Worm (Caenorhabditis elegans) whole organism, midembryonic: ENCODE measurements around the gene srlf-27.

Experiments used
- T22C8.4 ChIP-seq: fragments of 200-800 bp; sonication (Bioruptor generic); IDR thresholded peaks from 2 replicates; pipeline ENCODE4 v1.3.6; 2022; ENCODE audit warnings: missing genetic modification characterization, missing compliant biosample characterization
- cog-1 ChIP-seq: sonication (generic microtip); optimal IDR thresholded peaks from 2 replicates; lab custom pipeline; 2016; ENCODE audit warnings: missing genetic modification characterization, missing compliant biosample characterization
- flt-1 ChIP-seq: fragments of 200-800 bp; sonication (Bioruptor generic); IDR thresholded peaks from 2 replicates; pipeline ENCODE4 v1.3.6; 2022; ENCODE audit warnings: missing genetic modification characterization, missing compliant biosample characterization
- klf-2 ChIP-seq: fragments of 200-800 bp; sonication (Bioruptor generic); conservative IDR thresholded peaks from 2 replicates; pipeline ENCODE4 v1.3.6; 2022; ENCODE audit warnings: missing genetic modification reagents, missing genetic modification characterization, missing compliant biosample characterization
- med-1 ChIP-seq: sonication (generic microtip); optimal IDR thresholded peaks from 2 replicates; lab custom pipeline; 2017; ENCODE audit warnings: missing genetic modification characterization, mild to moderate bottlenecking, missing compliant biosample characterization, antibody characterized with exemption, missing genetic modification reagents; ENCODE audit not compliant: insufficient read depth
- ref-1 ChIP-seq: fragments of 200-800 bp; sonication (Bioruptor generic); conservative IDR thresholded peaks from 2 replicates; pipeline ENCODE4 v1.3.6; 2022; ENCODE audit warnings: missing genetic modification reagents, missing genetic modification characterization, missing compliant biosample characterization
- tab-1 ChIP-seq: fragments of 200-800 bp; sonication (Bioruptor generic); IDR thresholded peaks from 2 replicates; pipeline ENCODE4 v1.3.6; 2022; ENCODE audit warnings: missing genetic modification characterization, missing compliant biosample characterization
- ztf-23 ChIP-seq: fragments of 200-800 bp; sonication (Bioruptor generic); IDR thresholded peaks from 2 replicates; pipeline ENCODE4 v1.3.6; 2022; ENCODE audit warnings: missing genetic modification reagents, missing genetic modification characterization, missing compliant biosample characterization
- ztf-29 ChIP-seq: fragments of 200-800 bp; sonication (Bioruptor generic); IDR thresholded peaks from 2 replicates; pipeline ENCODE4 v1.3.6; 2022; ENCODE audit warnings: missing genetic modification reagents, missing genetic modification characterization, missing compliant biosample characterization

srlf-27 gene

ce11 chrIV:14611892-14612497 is 25.5 kb upstream of the srlf-27 start:
- no peak for TF ChIP-seq ref-1 (GFP tag; lab: Robert Waterston, UW)

ce11 chrIV:14612547-14613329 is 24.8 kb upstream of the srlf-27 start:
- no peak for TF ChIP-seq klf-2 (GFP tag; lab: Robert Waterston, UW)
- TF ChIP-seq ref-1 (GFP tag; lab: Robert Waterston, UW), result no peak
- TF ChIP-seq ztf-23 (GFP tag; lab: Robert Waterston, UW), result no peak
- no peak for TF ChIP-seq T22C8.4 (GFP tag; lab: Robert Waterston, UW)

DNA sequence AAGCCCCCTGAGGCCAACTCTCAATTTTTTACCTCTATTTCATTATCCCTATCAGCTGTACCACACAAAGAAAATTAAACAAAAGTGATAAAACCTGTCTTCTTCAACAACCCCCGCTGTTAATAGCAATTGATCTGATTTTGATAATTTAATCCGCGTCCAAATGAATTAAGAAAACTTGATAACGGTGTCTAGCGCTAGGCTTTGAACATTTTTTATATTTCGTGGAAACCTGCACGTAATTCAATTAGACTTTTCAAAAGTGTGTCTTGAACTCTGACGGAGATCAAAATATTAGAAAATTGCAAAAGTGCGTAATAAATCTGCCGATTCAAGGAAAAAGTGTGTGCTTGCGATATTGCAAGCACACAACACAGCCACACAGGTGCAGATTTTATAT is 24.1 kb upstream of the srlf-27 start:
- TF ChIP-seq med-1 (GFP tag; lab: Kevin White, UChicago) (no peak), klf-2 (GFP tag; lab: Robert Waterston, UW) (no peak), cog-1 (no peak), ztf-29 (no peak), ref-1 (GFP tag; lab: Robert Waterston, UW) (no peak), T22C8.4 (GFP tag; lab: Robert Waterston, UW) (no peak), flt-1 (GFP tag; lab: Robert Waterston, UW) (no peak), ztf-23 (GFP tag; lab: Robert Waterston, UW) (no peak), tab-1 (GFP tag; lab: Robert Waterston, UW) (no peak)

- TF ChIP-seq flt-1 (GFP tag; lab: Robert Waterston, UW), result no peak
- no peak for TF ChIP-seq ztf-29
- TF ChIP-seq klf-2 (GFP tag; lab: Robert Waterston, UW), result no peak
- TF ChIP-seq T22C8.4 (GFP tag; lab: Robert Waterston, UW), result no peak
- no peak for TF ChIP-seq med-1 (GFP tag; lab: Kevin White, UChicago)
- no peak for TF ChIP-seq ref-1 (GFP tag; lab: Robert Waterston, UW)
- TF ChIP-seq cog-1, result no peak
- no peak for TF ChIP-seq tab-1 (GFP tag; lab: Robert Waterston, UW)
- TF ChIP-seq ztf-23 (GFP tag; lab: Robert Waterston, UW), result no peak
Measured at ce11 chrIV:14614176-14614740, 23.3 kb upstream of the srlf-27 start.

DNA sequence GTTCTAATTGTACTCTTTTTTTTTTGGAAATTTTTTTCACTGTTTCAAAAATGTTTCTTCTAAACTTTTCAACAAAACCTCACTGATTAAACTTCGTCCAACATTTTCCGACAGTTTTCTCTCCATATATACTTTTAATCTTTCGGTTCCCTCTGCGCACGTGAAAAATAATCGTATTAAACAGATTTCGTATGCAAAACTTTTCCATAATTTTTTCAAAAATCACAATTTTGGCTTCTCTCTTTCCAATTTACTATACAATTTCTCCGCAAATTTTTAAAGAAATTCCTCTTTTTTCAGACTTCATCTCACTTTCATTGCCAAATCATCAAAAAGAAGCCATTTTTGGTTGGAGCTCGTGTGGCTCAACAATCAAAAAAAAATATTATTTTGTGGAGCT is 21.2 kb upstream of the srlf-27 start, which contains the start of gene dmd-6:
Gene dmd-6 (plus strand): TSS at position 301 of the 400 bp plus-strand sequence.
- TF ChIP-seq ref-1 (GFP tag; lab: Robert Waterston, UW), result no peak
- TF ChIP-seq ztf-23 (GFP tag; lab: Robert Waterston, UW), result no peak
- no peak for TF ChIP-seq med-1 (GFP tag; lab: Kevin White, UChicago)
- TF ChIP-seq T22C8.4 (GFP tag; lab: Robert Waterston, UW), result no peak
- no peak for TF ChIP-seq ztf-29
- no peak for TF ChIP-seq flt-1 (GFP tag; lab: Robert Waterston, UW)
- no peak for TF ChIP-seq cog-1
- no peak for TF ChIP-seq tab-1 (GFP tag; lab: Robert Waterston, UW)
- no peak for TF ChIP-seq klf-2 (GFP tag; lab: Robert Waterston, UW)

- no peak for TF ChIP-seq cog-1
- no peak for TF ChIP-seq ztf-23 (GFP tag; lab: Robert Waterston, UW)
- TF ChIP-seq flt-1 (GFP tag; lab: Robert Waterston, UW), result no peak
- no peak for TF ChIP-seq tab-1 (GFP tag; lab: Robert Waterston, UW)
- TF ChIP-seq ztf-29, result no peak
- TF ChIP-seq T22C8.4 (GFP tag; lab: Robert Waterston, UW), result no peak
- TF ChIP-seq klf-2 (GFP tag; lab: Robert Waterston, UW), result no peak
- TF ChIP-seq med-1 (GFP tag; lab: Kevin White, UChicago), result no peak
- TF ChIP-seq ref-1 (GFP tag; lab: Robert Waterston, UW), result no peak
Measured at ce11 chrIV:14617059-14617458, 20.5 kb upstream of the srlf-27 start.

- TF ChIP-seq ztf-29 (no peak), ztf-23 (GFP tag; lab: Robert Waterston, UW) (no peak), T22C8.4 (GFP tag; lab: Robert Waterston, UW) (no peak), ref-1 (GFP tag; lab: Robert Waterston, UW) (no peak), tab-1 (GFP tag; lab: Robert Waterston, UW) (no peak), klf-2 (GFP tag; lab: Robert Waterston, UW) (no peak), med-1 (GFP tag; lab: Kevin White, UChicago) (no peak), flt-1 (GFP tag; lab: Robert Waterston, UW) (no peak), cog-1 (no peak)
Measured at ce11 chrIV:14617498-14617897, 20.0 kb upstream of the srlf-27 start.

ce11 chrIV:14617985-14618384 is 19.5 kb upstream of the srlf-27 start:
- TF ChIP-seq cog-1, result no peak
- TF ChIP-seq ref-1 (GFP tag; lab: Robert Waterston, UW), result no peak
- TF ChIP-seq T22C8.4 (GFP tag; lab: Robert Waterston, UW), result no peak
- TF ChIP-seq tab-1 (GFP tag; lab: Robert Waterston, UW), result no peak
- TF ChIP-seq med-1 (GFP tag; lab: Kevin White, UChicago), result no peak
- TF ChIP-seq ztf-23 (GFP tag; lab: Robert Waterston, UW), result no peak
- no peak for TF ChIP-seq klf-2 (GFP tag; lab: Robert Waterston, UW)
- TF ChIP-seq flt-1 (GFP tag; lab: Robert Waterston, UW), result no peak
- TF ChIP-seq ztf-29, result no peak

DNA sequence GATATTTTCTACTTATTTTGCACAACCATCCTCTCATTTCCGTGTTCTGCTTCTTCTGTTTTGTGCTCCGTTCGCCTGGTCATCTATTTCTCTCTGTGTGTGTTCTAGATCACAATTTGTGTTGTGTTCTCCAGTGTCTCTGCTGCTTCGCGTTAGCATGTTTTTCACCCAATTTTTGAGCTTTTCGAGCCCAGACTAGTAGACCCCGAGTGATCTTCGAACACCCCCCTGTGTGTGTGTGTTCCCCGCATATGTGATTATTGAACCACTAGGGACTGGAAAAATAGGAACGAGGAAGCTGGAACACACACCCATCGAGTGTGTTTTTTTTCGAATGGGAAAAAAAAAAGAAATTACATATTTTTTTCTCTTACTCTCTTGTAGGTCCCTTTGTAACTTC is 19.0 kb upstream of the srlf-27 start:
- no peak for TF ChIP-seq flt-1 (GFP tag; lab: Robert Waterston, UW)
- no peak for TF ChIP-seq klf-2 (GFP tag; lab: Robert Waterston, UW)
- no peak for TF ChIP-seq ztf-29
